Worm (Caenorhabditis elegans) whole organism, L4 larva: ENCODE data around the gene fbxc-33.

Experiments
- F10B5.3 ChIP-seq: sonication (generic microtip); optimal IDR thresholded peaks from 2 replicates; lab custom pipeline; 2016; ENCODE audit warnings: mild to moderate bottlenecking, missing genetic modification characterization, missing compliant biosample characterization
- Y75B8A.6 ChIP-seq: fragments of 200-800 bp; sonication (Bioruptor generic); IDR thresholded peaks from 2 replicates; pipeline ENCODE4 v1.3.6; 2022; ENCODE audit warnings: missing genetic modification reagents, missing genetic modification characterization, missing compliant biosample characterization
- aha-1 ChIP-seq: fragments of 150-350 bp; peaks from one replicate; lab custom pipeline; 2014; ENCODE audit warnings: missing biosample characterization, missing genetic modification characterization
- arid-1 ChIP-seq: fragments of 200-800 bp; sonication (Bioruptor generic); conservative IDR thresholded peaks from 2 replicates; pipeline ENCODE4 v1.3.6; 2022; ENCODE audit warnings: missing genetic modification reagents, missing genetic modification characterization, missing compliant biosample characterization
- ceh-28 ChIP-seq: fragments of 150-350 bp; optimal IDR thresholded peaks from 2 replicates; lab custom pipeline; 2014; ENCODE audit warnings: missing biosample characterization, missing genetic modification reagents, missing genetic modification characterization
- ceh-32 ChIP-seq: sonication (generic microtip); optimal IDR thresholded peaks from 2 replicates; lab custom pipeline; 2016; ENCODE audit warnings: mild to moderate bottlenecking, missing genetic modification characterization, missing compliant biosample characterization; ENCODE audit not compliant: poor library complexity
- cey-2 ChIP-seq: sonication (generic microtip); optimal IDR thresholded peaks from 3 replicates; lab custom pipeline; 2017; ENCODE audit warnings: missing genetic modification characterization, mild to moderate bottlenecking, missing compliant biosample characterization, antibody characterized with exemption, borderline replicate concordance; ENCODE audit not compliant: insufficient read depth
- ctbp-1 ChIP-seq: fragments of 200-800 bp; sonication (Bioruptor generic); IDR thresholded peaks from 2 replicates; pipeline ENCODE4 v1.3.6; 2022; ENCODE audit warnings: missing genetic modification reagents, missing genetic modification characterization, missing compliant biosample characterization
- dmd-6 ChIP-seq: fragments of 200-800 bp; sonication (Bioruptor generic); IDR thresholded peaks from 2 replicates; pipeline ENCODE4 v1.3.6; 2022; ENCODE audit warnings: missing genetic modification reagents, missing genetic modification characterization, missing compliant biosample characterization
- dmd-8 ChIP-seq: fragments of 200-800 bp; sonication (Bioruptor generic); IDR thresholded peaks from 2 replicates; pipeline ENCODE4 v1.3.6; 2022; ENCODE audit warnings: missing genetic modification characterization, missing compliant biosample characterization
- dpl-1 ChIP-seq: fragments of 150-350 bp; optimal IDR thresholded peaks from 2 replicates; lab custom pipeline; 2014; ENCODE audit warnings: missing biosample characterization, missing genetic modification reagents, missing genetic modification characterization
- egl-27 ChIP-seq: sonication (generic microtip); optimal IDR thresholded peaks from 3 replicates; lab custom pipeline; 2017; ENCODE audit warnings: missing biosample characterization, missing genetic modification reagents, missing genetic modification characterization
- egl-43 ChIP-seq: fragments of 200-800 bp; sonication (Bioruptor generic); IDR thresholded peaks from 2 replicates; pipeline ENCODE4 v1.3.6; 2022; ENCODE audit warnings: missing genetic modification reagents, missing genetic modification characterization, missing compliant biosample characterization
- hlh-11 ChIP-seq: fragments of 200-800 bp; sonication (Bioruptor generic); optimal IDR thresholded peaks from 2 replicates; lab custom pipeline; 2018; ENCODE audit warnings: mild to moderate bottlenecking, missing genetic modification characterization, missing compliant biosample characterization
- hmg-1.1 ChIP-seq: fragments of 200-800 bp; sonication (Bioruptor generic); IDR thresholded peaks from 2 replicates; pipeline ENCODE4 v1.3.6; 2022; ENCODE audit warnings: missing genetic modification reagents, missing genetic modification characterization, missing compliant biosample characterization
- jun-1 ChIP-seq: fragments of 150-350 bp; optimal IDR thresholded peaks from 2 replicates; lab custom pipeline; 2014; ENCODE audit warnings: missing biosample characterization, missing genetic modification reagents, missing genetic modification characterization
- lin-29 ChIP-seq: fragments of 200-800 bp; sonication (Bioruptor generic); IDR thresholded peaks from 2 replicates; pipeline ENCODE4 v1.3.6; 2022; ENCODE audit warnings: missing genetic modification reagents, missing genetic modification characterization, missing compliant biosample characterization
- lin-38 ChIP-seq: fragments of 200-800 bp; sonication (Bioruptor generic); IDR thresholded peaks from 2 replicates; pipeline ENCODE4 v1.3.6; 2022; ENCODE audit warnings: missing genetic modification reagents, missing genetic modification characterization, missing compliant biosample characterization
- madf-9 ChIP-seq: fragments of 200-800 bp; sonication (Bioruptor generic); conservative IDR thresholded peaks from 2 replicates; pipeline ENCODE4 v1.3.6; 2022; ENCODE audit warnings: missing genetic modification reagents, missing genetic modification characterization, missing compliant biosample characterization
- mes-2 ChIP-seq: sonication (generic microtip); optimal IDR thresholded peaks from 2 replicates; lab custom pipeline; 2016; ENCODE audit warnings: missing genotype, mild to moderate bottlenecking, missing genetic modification characterization, missing compliant biosample characterization; ENCODE audit not compliant: poor library complexity, severe bottlenecking
- mxl-2 ChIP-seq: fragments of 200-800 bp; sonication (Bioruptor generic); conservative IDR thresholded peaks from 2 replicates; pipeline ENCODE4 v1.3.6; 2022; ENCODE audit warnings: missing genetic modification reagents, missing genetic modification characterization, missing compliant biosample characterization
- nhr-28 ChIP-seq: fragments of 150-350 bp; optimal IDR thresholded peaks from 2 replicates; lab custom pipeline; 2014; ENCODE audit warnings: missing biosample characterization, missing genetic modification characterization
- nhr-41 ChIP-seq: fragments of 200-800 bp; sonication (Bioruptor generic); IDR thresholded peaks from 2 replicates; pipeline ENCODE4 v1.3.6; 2022; ENCODE audit warnings: missing genetic modification reagents, missing genetic modification characterization, missing compliant biosample characterization
- nhr-6 ChIP-seq: fragments of 150-350 bp; optimal IDR thresholded peaks from 2 replicates; lab custom pipeline; 2014; ENCODE audit warnings: missing biosample characterization, missing genetic modification characterization
- nhr-77 ChIP-seq: fragments of 150-350 bp; optimal IDR thresholded peaks from 2 replicates; lab custom pipeline; 2014; ENCODE audit warnings: missing biosample characterization, missing genetic modification characterization
- pha-4 ChIP-seq, 2 experiments: fragments of 150-350 bp in 1 of 2; fragments of 200-800 bp in 1 of 2; sonication (Bioruptor generic) in 1 of 2; IDR thresholded peaks in 1 of 2; optimal IDR thresholded peaks in 1 of 2; 2 replicates each; pipeline versions ENCODE4 v1.3.6 to Lab custom; 2014 to 2022; ENCODE audit warnings: missing genetic modification characterization in 2 of 2, missing genetic modification reagents in 2 of 2, missing biosample characterization in 1 of 2, missing compliant biosample characterization in 1 of 2
- sdz-12 ChIP-seq: fragments of 200-800 bp; sonication (Bioruptor generic); optimal IDR thresholded peaks from 2 replicates; lab custom pipeline; 2018; ENCODE audit warnings: mild to moderate bottlenecking, missing genetic modification characterization, missing compliant biosample characterization
- snpc-1.2 ChIP-seq: fragments of 200-800 bp; sonication (Bioruptor generic); IDR thresholded peaks from 2 replicates; pipeline ENCODE4 v1.3.6; 2022; ENCODE audit warnings: missing genetic modification reagents, missing genetic modification characterization, missing compliant biosample characterization
- spr-1 ChIP-seq: sonication (generic microtip); optimal IDR thresholded peaks from 2 replicates; lab custom pipeline; 2016; ENCODE audit warnings: mild to moderate bottlenecking, missing genetic modification characterization, missing compliant biosample characterization
- spr-3 ChIP-seq: fragments of 200-800 bp; sonication (Bioruptor generic); optimal IDR thresholded peaks from 2 replicates; lab custom pipeline; 2018; ENCODE audit warnings: mild to moderate bottlenecking, missing genetic modification characterization, missing compliant biosample characterization
- tra-1 ChIP-seq: fragments of 200-800 bp; sonication (Bioruptor generic); IDR thresholded peaks from 2 replicates; pipeline ENCODE4 v1.3.6; 2022; ENCODE audit warnings: missing genetic modification reagents, missing genetic modification characterization, missing compliant biosample characterization
- unc-130 ChIP-seq: sonication (generic microtip); optimal IDR thresholded peaks from 2 replicates; lab custom pipeline; 2016; ENCODE audit warnings: missing genetic modification reagents, missing genetic modification characterization, missing compliant biosample characterization
- zag-1 ChIP-seq: fragments of 150-350 bp; optimal IDR thresholded peaks from 2 replicates; lab custom pipeline; 2014; ENCODE audit warnings: missing biosample characterization, missing genetic modification characterization
- zfp-3 ChIP-seq: fragments of 200-800 bp; sonication (Bioruptor generic); conservative IDR thresholded peaks from 2 replicates; pipeline ENCODE4 v1.3.6; 2022; ENCODE audit warnings: missing genetic modification reagents, missing genetic modification characterization, missing compliant biosample characterization
- zip-2 ChIP-seq: fragments of 150-350 bp; optimal IDR thresholded peaks from 2 replicates; lab custom pipeline; 2014; ENCODE audit warnings: missing biosample characterization, missing genetic modification characterization

The fbxc-33 gene

ce11 chrII:913222-913722 lies at the start of gene fbxc-33:
Gene fbxc-33, plus strand, starts transcription at chrII:913672.
- TF ChIP-seq mxl-2 (GFP tag; lab: Robert Waterston, UW): no peak
- TF ChIP-seq egl-27 (tag; lab: Kevin White, UChicago): no peak
- TF ChIP-seq tra-1: no peak
- peak; percentile 41 for TF ChIP-seq dpl-1 (GFP tag; lab: Kevin White, UChicago)
- TF ChIP-seq lin-29 (GFP tag; lab: Robert Waterston, UW): no peak
- no peak for TF ChIP-seq ceh-28 (tag; lab: Kevin White, UChicago)
- no peak for TF ChIP-seq pha-4 (GFP tag; IDR thresholded peaks at IDR 0.05; lab: Robert Waterston, UW)
- no peak for TF ChIP-seq pha-4 (tag; optimal IDR thresholded peaks at IDR 0.05; lab: Kevin White, UChicago)
- TF ChIP-seq nhr-28 (tag; lab: Kevin White, UChicago): no peak
- TF ChIP-seq unc-130 (GFP tag; lab: Kevin White, UChicago): no peak
- no peak for TF ChIP-seq F10B5.3 (tag; lab: Kevin White, UChicago)
- TF ChIP-seq jun-1: no peak
- TF ChIP-seq snpc-1.2 (GFP tag; lab: Robert Waterston, UW): no peak
- peak; percentile 19 for TF ChIP-seq nhr-6
- peak; percentile 33 for TF ChIP-seq mes-2 (tag; lab: Kevin White, UChicago)
- no peak for TF ChIP-seq spr-1 (tag; lab: Kevin White, UChicago)
- peak; percentile 81; the same call in 1 of the 2 replicates for TF ChIP-seq lin-38

DNA sequence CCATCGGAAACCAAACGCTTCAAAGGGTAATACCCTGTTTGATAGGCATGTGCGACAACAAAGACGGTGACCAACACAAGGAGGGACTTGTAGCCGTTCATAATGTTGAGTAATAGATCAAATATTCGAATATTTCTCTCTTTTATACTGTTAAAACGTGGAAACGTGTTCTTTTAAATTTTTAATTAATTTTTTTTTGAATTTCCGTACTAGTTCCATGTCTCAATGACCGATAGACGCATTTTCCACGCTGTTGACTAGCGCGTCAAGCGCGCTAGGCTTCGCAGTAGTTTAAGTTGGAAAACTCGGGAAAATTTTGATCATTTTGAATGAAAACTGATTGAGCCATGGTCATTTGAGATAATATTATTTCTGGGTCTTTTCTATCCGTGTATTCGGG lies 46.7 kb upstream of the fbxc-33 start, which contains the start of gene Y46B2A.3:
Gene Y46B2A.3 (minus strand): TSS at position 101 of the 400 bp plus-strand sequence.
- TF ChIP-seq spr-3 (GFP tag; lab: Kevin White, UChicago): no peak
- TF ChIP-seq aha-1 (tag; lab: Kevin White, UChicago): peak; percentile 35
- TF ChIP-seq dpl-1 (GFP tag; lab: Kevin White, UChicago): no peak
- TF ChIP-seq dmd-6 (GFP tag; lab: Robert Waterston, UW): no peak

- TF ChIP-seq nhr-41 (GFP tag; lab: Robert Waterston, UW): no peak
- TF ChIP-seq sdz-12 (GFP tag; lab: Kevin White, UChicago): no peak
- no peak for TF ChIP-seq dmd-8 (GFP tag; lab: Robert Waterston, UW)
- no peak for TF ChIP-seq zip-2 (tag; lab: Kevin White, UChicago)
- TF ChIP-seq egl-43 (GFP tag; lab: Robert Waterston, UW): no peak
- TF ChIP-seq nhr-77: no peak
- no peak for TF ChIP-seq hlh-11
- no peak for TF ChIP-seq Y75B8A.6 (GFP tag; lab: Robert Waterston, UW)
- TF ChIP-seq ctbp-1 (GFP tag; lab: Robert Waterston, UW): no peak
- TF ChIP-seq zfp-3 (GFP tag; lab: Robert Waterston, UW): no peak
- TF ChIP-seq ceh-32: no peak
- no peak for TF ChIP-seq hmg-1.1 (GFP tag; lab: Robert Waterston, UW)
- TF ChIP-seq cey-2 (tag; lab: Kevin White, UChicago): no peak
- TF ChIP-seq madf-9 (GFP tag; lab: Robert Waterston, UW): no peak
- TF ChIP-seq zag-1 (tag; lab: Kevin White, UChicago): no peak
- no peak for TF ChIP-seq arid-1
Observed at ce11 chrII:868240-868864, 45.1 kb upstream of the fbxc-33 start, which contains the start of gene fbxc-51. Gene fbxc-51, plus strand, starts transcription at chrII:868814.
